Worm (Caenorhabditis elegans): Measurements from ENCODE around the gene F49C12.7.

The F49C12.7 gene

ce11 chrIV:9269796-9270195, 42.9 kb downstream of the F49C12.7 start, which contains the start of gene flh-3:
TSS of gene flh-3 (plus strand) at chrIV:9270096.
- TF ChIP-seq lsy-2 (tag; optimal IDR thresholded peaks at IDR 0.05) (no peak), ceh-83 (GFP tag; optimal IDR thresholded peaks at IDR 0.05) (no peak), elt-1 (tag; optimal IDR thresholded peaks at IDR 0.05; ENCODE audit: borderline replicate concordance, insufficient read depth) (no peak)

ce11 chrIV:9268916-9269315, 43.8 kb downstream of the F49C12.7 start:
- TF ChIP-seq lsy-2 (tag; optimal IDR thresholded peaks at IDR 0.05) (no peak), mab-5 (tag; optimal IDR thresholded peaks at IDR 0.05) (no peak), M03D4.4 (tag; optimal IDR thresholded peaks at IDR 0.05) (peak; percentile 41), zip-8 (tag; optimal IDR thresholded peaks at IDR 0.05) (no peak), lin-32 (GFP tag; optimal IDR thresholded peaks at IDR 0.05) (no peak), snpc-4 (tag; optimal IDR thresholded peaks at IDR 0.05) (no peak), unc-120 (tag; optimal IDR thresholded peaks at IDR 0.05; ENCODE audit: poor library complexity, severe bottlenecking) (peak; percentile 7), nhr-237 (tag; optimal IDR thresholded peaks at IDR 0.05) (no peak), ceh-39 (tag; optimal IDR thresholded peaks at IDR 0.05) (peak; percentile 27), elt-3 (tag; optimal IDR thresholded peaks at IDR 0.05) (no peak), flh-1 (GFP tag; optimal IDR thresholded peaks at IDR 0.05) (no peak), drap-1 (GFP tag; optimal IDR thresholded peaks at IDR 0.05) (peak; percentile 22), unc-62 (GFP tag; optimal IDR thresholded peaks at IDR 0.05) (peak; percentile 46), ztf-11 (tag; optimal IDR thresholded peaks at IDR 0.05) (peak; percentile 68), ceh-83 (GFP tag; optimal IDR thresholded peaks at IDR 0.05) (peak; percentile 37), elt-1 (tag; optimal IDR thresholded peaks at IDR 0.05; ENCODE audit: borderline replicate concordance, insufficient read depth) (no peak), ceh-43 (GFP tag; optimal IDR thresholded peaks at IDR 0.05) (no peak), sptf-1 (tag; optimal IDR thresholded peaks at IDR 0.05) (no peak), lin-13 (tag; optimal IDR thresholded peaks at IDR 0.05) (peak; percentile 1), ham-2 (GFP tag; optimal IDR thresholded peaks at IDR 0.05) (peak; percentile 55), nhr-76 (tag; optimal IDR thresholded peaks at IDR 0.05) (no peak), cnd-1 (tag; optimal IDR thresholded peaks at IDR 0.05) (peak; percentile 32), nhr-28 (tag; optimal IDR thresholded peaks at IDR 0.05) (no peak), hlh-1 (tag; optimal IDR thresholded peaks at IDR 0.05) (peak; percentile 11), unc-39 (tag; optimal IDR thresholded peaks at IDR 0.05) (no peak), mls-2 (tag; optimal IDR thresholded peaks at IDR 0.05) (no peak), nhr-2 (tag; optimal IDR thresholded peaks at IDR 0.05) (no peak), mep-1 (tag; optimal IDR thresholded peaks at IDR 0.05) (peak; percentile 20), bed-3 (GFP tag; optimal IDR thresholded peaks at IDR 0.05) (no peak), ces-1 (GFP tag; optimal IDR thresholded peaks at IDR 0.05) (no peak), pha-4 (tag; optimal IDR thresholded peaks at IDR 0.05) (no peak), tbx-8 (GFP tag; optimal IDR thresholded peaks at IDR 0.05) (peak; percentile 14), nhr-12 (tag; optimal IDR thresholded peaks at IDR 0.05) (no peak), blmp-1 (tag; optimal IDR thresholded peaks at IDR 0.05) (no peak), sem-2 (GFP tag; optimal IDR thresholded peaks at IDR 0.05) (no peak)

ce11 chrIV:9267581-9267980, 45.1 kb downstream of the F49C12.7 start:
- TF ChIP-seq sptf-1 (tag; optimal IDR thresholded peaks at IDR 0.05) = no peak
- TF ChIP-seq hlh-1 (tag; optimal IDR thresholded peaks at IDR 0.05) = no peak
- no peak for TF ChIP-seq nhr-76 (tag; optimal IDR thresholded peaks at IDR 0.05)
- peak; percentile 28 for TF ChIP-seq cnd-1 (tag; optimal IDR thresholded peaks at IDR 0.05)
- peak; percentile 74 for TF ChIP-seq nhr-2 (tag; optimal IDR thresholded peaks at IDR 0.05)

- TF ChIP-seq ceh-43 (GFP tag; optimal IDR thresholded peaks at IDR 0.05) (no peak), nhr-12 (tag; optimal IDR thresholded peaks at IDR 0.05) (no peak), lin-32 (GFP tag; optimal IDR thresholded peaks at IDR 0.05) (no peak), unc-120 (tag; optimal IDR thresholded peaks at IDR 0.05; ENCODE audit: poor library complexity, severe bottlenecking) (no peak), nhr-76 (tag; optimal IDR thresholded peaks at IDR 0.05) (no peak), flh-1 (GFP tag; optimal IDR thresholded peaks at IDR 0.05) (no peak), pha-4 (tag; optimal IDR thresholded peaks at IDR 0.05) (no peak), elt-3 (tag; optimal IDR thresholded peaks at IDR 0.05) (no peak), nhr-2 (tag; optimal IDR thresholded peaks at IDR 0.05) (no peak), ham-2 (GFP tag; optimal IDR thresholded peaks at IDR 0.05) (no peak), unc-62 (GFP tag; optimal IDR thresholded peaks at IDR 0.05) (no peak), drap-1 (GFP tag; optimal IDR thresholded peaks at IDR 0.05) (no peak), bed-3 (GFP tag; optimal IDR thresholded peaks at IDR 0.05) (no peak), lin-13 (tag; optimal IDR thresholded peaks at IDR 0.05) (no peak), nhr-237 (tag; optimal IDR thresholded peaks at IDR 0.05) (no peak), ceh-39 (tag; optimal IDR thresholded peaks at IDR 0.05) (no peak), lsy-2 (tag; optimal IDR thresholded peaks at IDR 0.05) (no peak), sptf-1 (tag; optimal IDR thresholded peaks at IDR 0.05) (no peak), mab-5 (tag; optimal IDR thresholded peaks at IDR 0.05) (no peak), snpc-4 (tag; optimal IDR thresholded peaks at IDR 0.05) (no peak)
Observed at ce11 chrIV:9266464-9266863, 46.3 kb downstream of the F49C12.7 start, which contains the start of gene Y11D7A.19. TSS of gene Y11D7A.19 (minus strand) at chrIV:9266564.

Measured in whole organism, mixed stage, embryonic.